Worm (Caenorhabditis elegans): Measurements from ENCODE around the gene ser-1.

The ser-1 gene

DNA sequence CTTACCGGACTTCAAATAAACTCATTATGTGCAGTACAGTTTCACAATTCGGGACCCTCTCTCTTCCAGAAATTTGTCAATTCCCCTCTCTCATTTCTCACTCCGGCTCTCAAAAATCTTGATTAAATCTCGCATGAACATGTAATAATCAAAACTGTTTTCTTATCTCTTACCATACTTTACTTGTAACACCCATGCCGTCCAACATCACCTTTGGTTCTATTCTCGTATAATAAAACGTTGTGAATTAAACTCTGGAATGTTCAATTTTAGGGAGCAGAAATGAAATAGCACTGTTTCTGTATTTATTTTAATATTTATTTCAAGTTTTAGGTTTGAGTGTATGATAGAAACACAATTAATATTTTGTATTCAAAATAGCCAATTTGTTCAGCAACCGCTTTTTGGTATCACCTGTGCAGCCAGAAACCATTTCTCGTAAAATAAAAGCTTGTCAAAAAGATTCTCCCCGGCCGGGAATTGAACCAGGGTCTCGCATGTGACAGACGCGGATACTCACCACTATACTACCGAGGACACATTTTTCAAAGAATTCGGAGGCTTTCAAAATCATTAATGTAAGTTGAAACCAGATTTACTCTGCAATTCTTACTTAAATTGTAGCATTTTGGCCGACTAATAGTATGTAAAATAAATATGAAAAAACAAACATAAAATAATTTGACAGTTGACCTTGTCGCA is 38.0 kb downstream of the ser-1 start:
- TF ChIP-seq Y75B8A.6 (GFP tag; IDR thresholded peaks at IDR 0.05): 0 out of 2 replicates have a peak, but pooled peaks have one; percentile 44
- no peak for TF ChIP-seq zag-1 (tag; optimal IDR thresholded peaks at IDR 0.05)
- TF ChIP-seq mxl-2 (GFP tag; conservative IDR thresholded peaks at IDR 0.05): no peak
- TF ChIP-seq F37D6.2 (tag; optimal IDR thresholded peaks at IDR 0.05): no peak
- no peak for TF ChIP-seq hlh-11 (tag; optimal IDR thresholded peaks at IDR 0.05)
- 0 out of 2 replicates have a peak, but pooled peaks have one; percentile 21 for TF ChIP-seq hmg-1.1 (GFP tag; IDR thresholded peaks at IDR 0.05)
- no peak for TF ChIP-seq nhr-237 (tag; optimal IDR thresholded peaks at IDR 0.05)
- no peak for TF ChIP-seq ceh-28 (tag; optimal IDR thresholded peaks at IDR 0.05)
- peak; percentile 48 for TF ChIP-seq duxl-1 (tag; optimal IDR thresholded peaks at IDR 0.05; ENCODE audit: poor library complexity)
- TF ChIP-seq hlh-30 (tag; optimal IDR thresholded peaks at IDR 0.05; ENCODE audit: insufficient read depth): peak; percentile 62
- TF ChIP-seq dmd-9 (GFP tag; IDR thresholded peaks at IDR 0.05): peak; percentile 10; the same call in 1 of the 2 replicates
- TF ChIP-seq F44E2.7 (GFP tag; IDR thresholded peaks at IDR 0.05): peak; percentile 44; the same call in 1 of the 2 replicates
- peak; percentile 58; the same call in 1 of the 2 replicates for TF ChIP-seq pha-4 (GFP tag; IDR thresholded peaks at IDR 0.05)
- no peak for TF ChIP-seq pha-4 (tag; optimal IDR thresholded peaks at IDR 0.05)
- TF ChIP-seq nhr-10 (tag; optimal IDR thresholded peaks at IDR 0.05): no peak
- TF ChIP-seq tag-97 (GFP tag; IDR thresholded peaks at IDR 0.05): no peak
- no peak for TF ChIP-seq ceh-62 (tag; optimal IDR thresholded peaks at IDR 0.05)
- TF ChIP-seq lin-38 (GFP tag; IDR thresholded peaks at IDR 0.05): peak; percentile 61
- TF ChIP-seq R02D3.7 (tag; optimal IDR thresholded peaks at IDR 0.05): no peak
- 0 out of 2 replicates have a peak, but pooled peaks have one; percentile 36 for TF ChIP-seq D1046.2 (GFP tag; IDR thresholded peaks at IDR 0.05)
- TF ChIP-seq mxl-3 (GFP tag; optimal IDR thresholded peaks at IDR 0.05): no peak
- TF ChIP-seq ceh-82 (tag; optimal IDR thresholded peaks at IDR 0.05): no peak
- TF ChIP-seq tra-1 (GFP tag; IDR thresholded peaks at IDR 0.05): no peak
- TF ChIP-seq F49E8.2 (tag; optimal IDR thresholded peaks at IDR 0.05; ENCODE audit: borderline replicate concordance): peak; percentile 24
- no peak for TF ChIP-seq fkh-10 (GFP tag; optimal IDR thresholded peaks at IDR 0.05)
- no peak for TF ChIP-seq spr-1 (tag; optimal IDR thresholded peaks at IDR 0.05)
- TF ChIP-seq nhr-28 (tag; optimal IDR thresholded peaks at IDR 0.05): no peak
- peak; percentile 69 for TF ChIP-seq vab-7 (GFP tag; IDR thresholded peaks at IDR 0.05)
- no peak for TF ChIP-seq nhr-42 (GFP tag; IDR thresholded peaks at IDR 0.05)
- peak; percentile 57; the same call in 1 of the 2 replicates for TF ChIP-seq zfp-3 (GFP tag; conservative IDR thresholded peaks at IDR 0.05)
- TF ChIP-seq zip-2 (tag; optimal IDR thresholded peaks at IDR 0.05): no peak
- no peak for TF ChIP-seq T20F7.1 (GFP tag; optimal IDR thresholded peaks at IDR 0.05)
- no peak for TF ChIP-seq ZK546.5 (tag; optimal IDR thresholded peaks at IDR 0.05)
- peak; percentile 78; the same call in 1 of the 2 replicates for TF ChIP-seq dmd-8 (GFP tag; IDR thresholded peaks at IDR 0.05)
- TF ChIP-seq egl-43 (GFP tag; IDR thresholded peaks at IDR 0.05): peak; percentile 79
- TF ChIP-seq mes-2 (tag; optimal IDR thresholded peaks at IDR 0.05; ENCODE audit: poor library complexity, severe bottlenecking): peak; percentile 28
- TF ChIP-seq aha-1 (tag): peak; percentile 95
- no peak for TF ChIP-seq dve-1 (tag; optimal IDR thresholded peaks at IDR 0.05; ENCODE audit: insufficient read depth)
- peak; percentile 49; the same call in 1 of the 2 replicates for TF ChIP-seq Y105C5A.15 (GFP tag; IDR thresholded peaks at IDR 0.05)
- TF ChIP-seq dmd-6 (GFP tag; IDR thresholded peaks at IDR 0.05): peak; percentile 25
- TF ChIP-seq ceh-20 (GFP tag; IDR thresholded peaks at IDR 0.05): 0 out of 2 replicates have a peak, but pooled peaks have one; percentile 18
- no peak for TF ChIP-seq pqm-1 (tag; optimal IDR thresholded peaks at IDR 0.05)
- no peak for TF ChIP-seq ceh-44 (GFP tag; IDR thresholded peaks at IDR 0.05)
- peak; percentile 82 for TF ChIP-seq lim-7 (GFP tag; IDR thresholded peaks at IDR 0.05)
- TF ChIP-seq madf-9 (GFP tag; conservative IDR thresholded peaks at IDR 0.05): peak; percentile 56; the same call in 1 of the 2 replicates
- peak; percentile 57; the same call in 1 of the 2 replicates for TF ChIP-seq snpc-1.2 (GFP tag; IDR thresholded peaks at IDR 0.05)
- 0 out of 2 replicates have a peak, but pooled peaks have one; percentile 57 for TF ChIP-seq daf-8 (GFP tag; IDR thresholded peaks at IDR 0.05)
- TF ChIP-seq php-3 (GFP tag; IDR thresholded peaks at IDR 0.05): peak; percentile 6; the same call in 1 of the 2 replicates
- TF ChIP-seq lin-1 (GFP tag; IDR thresholded peaks at IDR 0.05): no peak

All from whole organism, L4 larva.